Fruit fly (Drosophila melanogaster) whole organism, embryonic: Measurements from ENCODE around the gene CG3862.

Experiments used
- CG10267 ChIP-seq: fragments of 200-800 bp; sonication (Bioruptor generic); optimal IDR thresholded peaks from 2 replicates; lab custom pipeline; 2018; ENCODE audit warnings: missing biosample characterization, mild to moderate bottlenecking, missing genetic modification characterization, moderate library complexity
- CG10462 ChIP-seq: fragments of 200-800 bp; sonication (Bioruptor generic); optimal IDR thresholded peaks from 2 replicates; lab custom pipeline; 2016; ENCODE audit warnings: missing biosample characterization, missing genetic modification characterization
- CG11723 ChIP-seq: fragments of 200-800 bp; sonication (Bioruptor generic); optimal IDR thresholded peaks from 2 replicates; lab custom pipeline; 2017; ENCODE audit warnings: missing biosample characterization, mild to moderate bottlenecking, missing genetic modification characterization
- CG1233 ChIP-seq: fragments of 200-800 bp; sonication (Bioruptor generic); optimal IDR thresholded peaks from 4 replicates; lab custom pipeline; 2018; ENCODE audit warnings: missing biosample characterization, mild to moderate bottlenecking, missing genetic modification characterization
- CG13287 ChIP-seq: fragments of 200-800 bp; sonication (Bioruptor generic); IDR thresholded peaks from 2 replicates; pipeline ENCODE4 v1.3.6; 2022; ENCODE audit warnings: missing biosample characterization, missing genetic modification characterization; ENCODE audit not compliant: partially characterized antibody
- CG14710 ChIP-seq: fragments of 200-800 bp; sonication (Bioruptor generic); optimal IDR thresholded peaks from 3 replicates; lab custom pipeline; 2019; ENCODE audit warnings: missing biosample characterization, mild to moderate bottlenecking, missing genetic modification characterization, moderate library complexity
- CG1602 ChIP-seq: fragments of 200-800 bp; sonication (Bioruptor generic); optimal IDR thresholded peaks from 3 replicates; lab custom pipeline; 2016; ENCODE audit warnings: missing biosample characterization, missing genetic modification characterization
- CG1603 ChIP-seq: fragments of 200-800 bp; sonication (Bioruptor generic); optimal IDR thresholded peaks from 2 replicates; lab custom pipeline; 2019; ENCODE audit warnings: missing biosample characterization, mild to moderate bottlenecking, missing genetic modification characterization, moderate library complexity
- CG17186 ChIP-seq: fragments of 200-800 bp; sonication (Bioruptor generic); optimal IDR thresholded peaks from 3 replicates; lab custom pipeline; 2017; ENCODE audit warnings: missing biosample characterization, missing genetic modification reagents, missing genetic modification characterization
- CG17361 ChIP-seq: fragments of 200-800 bp; sonication (Bioruptor generic); IDR thresholded peaks from 3 replicates; pipeline ENCODE4 v1.3.6; 2022; ENCODE audit warnings: missing biosample characterization, missing genetic modification characterization
- CG17385 ChIP-seq: fragments of 200-800 bp; sonication (Bioruptor generic); optimal IDR thresholded peaks from 3 replicates; lab custom pipeline; 2018; ENCODE audit warnings: missing biosample characterization, mild to moderate bottlenecking, missing genetic modification characterization
- CG2120 ChIP-seq: fragments of 200-800 bp; sonication (Bioruptor generic); optimal IDR thresholded peaks from 3 replicates; lab custom pipeline; 2016; ENCODE audit warnings: missing biosample characterization, missing genetic modification characterization
- CG31441 ChIP-seq: fragments of 200-800 bp; sonication (Bioruptor generic); IDR thresholded peaks from 2 replicates; pipeline ENCODE4 v1.3.6; 2022; ENCODE audit warnings: missing biosample characterization, missing genetic modification characterization
- CG3163 ChIP-seq: fragments of 200-800 bp; sonication (Bioruptor generic); optimal IDR thresholded peaks from 3 replicates; lab custom pipeline; 2016; ENCODE audit warnings: missing biosample characterization, missing genetic modification characterization
- CG32767 ChIP-seq: fragments of 200-800 bp; sonication (Bioruptor generic); IDR thresholded peaks from 2 replicates; pipeline ENCODE4 v1.3.6; 2022; ENCODE audit warnings: missing biosample characterization, missing genetic modification characterization
- CG3838 ChIP-seq: fragments of 200-800 bp; sonication (Bioruptor generic); optimal IDR thresholded peaks from 3 replicates; lab custom pipeline; 2016; ENCODE audit warnings: missing biosample characterization, missing genetic modification characterization
- CG6791 ChIP-seq: fragments of 200-800 bp; sonication (Bioruptor generic); IDR thresholded peaks from 3 replicates; pipeline ENCODE4 v1.3.6; 2022; ENCODE audit warnings: missing biosample characterization, missing genetic modification characterization; ENCODE audit not compliant: partially characterized antibody
- CG7372 ChIP-seq: fragments of 200-800 bp; sonication (Bioruptor generic); IDR thresholded peaks from 2 replicates; pipeline ENCODE4 v1.3.6; 2022; ENCODE audit warnings: missing biosample characterization, missing genetic modification characterization
- CG7556 ChIP-seq: fragments of 200-800 bp; sonication (Bioruptor generic); optimal IDR thresholded peaks from 2 replicates; lab custom pipeline; 2017; ENCODE audit warnings: missing biosample characterization, mild to moderate bottlenecking, missing genetic modification characterization
- CG7928 ChIP-seq: fragments of 200-800 bp; sonication (Bioruptor generic); optimal IDR thresholded peaks from 2 replicates; lab custom pipeline; 2017; ENCODE audit warnings: missing biosample characterization, mild to moderate bottlenecking, missing genetic modification characterization
- CG9727 ChIP-seq: fragments of 200-800 bp; sonication (Bioruptor generic); optimal IDR thresholded peaks from 3 replicates; lab custom pipeline; 2017; ENCODE audit warnings: missing biosample characterization, mild to moderate bottlenecking, missing genetic modification characterization
- CG9817 ChIP-seq: fragments of 200-800 bp; sonication (Bioruptor generic); optimal IDR thresholded peaks from 2 replicates; lab custom pipeline; 2018; ENCODE audit warnings: missing biosample characterization, mild to moderate bottlenecking, missing genetic modification characterization, moderate library complexity
- Chrac-16 ChIP-seq: fragments of 200-800 bp; sonication (Bioruptor generic); optimal IDR thresholded peaks from 3 replicates; lab custom pipeline; 2016; ENCODE audit warnings: missing biosample characterization, missing genetic modification characterization
- CoRest ChIP-seq: fragments of 200-800 bp; sonication (Bioruptor generic); optimal IDR thresholded peaks from 3 replicates; lab custom pipeline; 2018; ENCODE audit warnings: missing biosample characterization, mild to moderate bottlenecking, missing genetic modification characterization, moderate library complexity
- H15 ChIP-seq: fragments of 200-800 bp; sonication (Bioruptor generic); IDR thresholded peaks from 3 replicates; pipeline ENCODE4 v1.3.6; 2022; ENCODE audit warnings: missing biosample characterization, missing genetic modification characterization
- HLH54F ChIP-seq: fragments of 200-800 bp; sonication (Bioruptor generic); optimal IDR thresholded peaks from 3 replicates; lab custom pipeline; 2016; ENCODE audit warnings: missing biosample characterization, missing genetic modification characterization
- Hey ChIP-seq: fragments of 200-800 bp; sonication (Bioruptor generic); optimal IDR thresholded peaks from 3 replicates; lab custom pipeline; 2018; ENCODE audit warnings: missing biosample characterization, mild to moderate bottlenecking, missing genetic modification characterization
- Hsf ChIP-seq: fragments of 200-800 bp; sonication (Bioruptor generic); optimal IDR thresholded peaks from 3 replicates; lab custom pipeline; 2016; ENCODE audit warnings: missing biosample characterization, missing genetic modification characterization
- Myb ChIP-seq: fragments of 200-800 bp; sonication (Bioruptor generic); optimal IDR thresholded peaks from 2 replicates; lab custom pipeline; 2016; ENCODE audit warnings: missing biosample characterization, missing genetic modification characterization
- NC2β ChIP-seq: fragments of 200-800 bp; sonication (Bioruptor generic); optimal IDR thresholded peaks from 2 replicates; lab custom pipeline; 2016; ENCODE audit warnings: missing biosample characterization, missing genetic modification characterization
- Nf-YA ChIP-seq: fragments of 200-800 bp; sonication (Bioruptor generic); IDR thresholded peaks from 2 replicates; pipeline ENCODE4 v1.3.6; 2022; ENCODE audit warnings: missing biosample characterization, missing genetic modification characterization
- NfI ChIP-seq: fragments of 200-800 bp; sonication (Bioruptor generic); optimal IDR thresholded peaks from 3 replicates; lab custom pipeline; 2018; ENCODE audit warnings: missing biosample characterization, mild to moderate bottlenecking, missing genetic modification characterization, moderate library complexity
- Scr ChIP-seq: fragments of 200-800 bp; sonication (Bioruptor generic); IDR thresholded peaks from 2 replicates; pipeline ENCODE4 v1.3.6; 2022; ENCODE audit warnings: missing biosample characterization, missing genetic modification characterization; ENCODE audit not compliant: partially characterized antibody
- Trl ChIP-seq, 3 experiments: fragments of >200 bp in 2 of 3; fragments of 200-800 bp in 1 of 3; sonication (Bioruptor generic) in 1 of 3; optimal IDR thresholded peaks; 2 replicates in 1 of 3; 3 replicates in 2 of 3; lab custom pipeline; 2016 to 2017; ENCODE audit warnings: missing biosample characterization in 1 of 3, missing genetic modification characterization in 1 of 3
- ab ChIP-seq: fragments of 200-800 bp; sonication (Bioruptor generic); optimal IDR thresholded peaks from 2 replicates; lab custom pipeline; 2016; ENCODE audit warnings: missing biosample characterization, missing genetic modification characterization
- cad ChIP-seq: fragments of >200 bp; optimal IDR thresholded peaks from 2 replicates; lab custom pipeline; 2017; ENCODE audit warnings: missing biosample characterization, missing genetic modification characterization
- cas ChIP-seq: fragments of 200-800 bp; sonication (Bioruptor generic); IDR thresholded peaks from 2 replicates; pipeline ENCODE4 v1.3.6; 2022; ENCODE audit warnings: missing biosample characterization, missing genetic modification characterization
- chif ChIP-seq, 2 experiments: fragments of 200-800 bp; sonication (Bioruptor generic); optimal IDR thresholded peaks; 3 replicates each; lab custom pipeline; 2016; ENCODE audit warnings: missing biosample characterization in 2 of 2, missing genetic modification characterization in 2 of 2
- dan ChIP-seq: fragments of 200-800 bp; sonication (Bioruptor generic); IDR thresholded peaks from 2 replicates; pipeline ENCODE4 v1.3.6; 2022; ENCODE audit warnings: missing biosample characterization, missing genetic modification characterization
- fd64A ChIP-seq: fragments of 200-800 bp; sonication (Bioruptor generic); optimal IDR thresholded peaks from 3 replicates; lab custom pipeline; 2018; ENCODE audit warnings: missing biosample characterization, mild to moderate bottlenecking, missing genetic modification characterization
- grau ChIP-seq: fragments of 200-800 bp; optimal IDR thresholded peaks from 3 replicates; lab custom pipeline; 2019; ENCODE audit warnings: missing biosample characterization, mild to moderate bottlenecking, missing genetic modification characterization, moderate library complexity
- ken ChIP-seq: fragments of 200-800 bp; sonication (Bioruptor generic); IDR thresholded peaks from 3 replicates; pipeline ENCODE4 v1.3.6; 2022; ENCODE audit warnings: missing biosample characterization, missing genetic modification characterization
- lola ChIP-seq, 3 experiments: fragments of >200 bp in 2 of 3; fragments of 200-800 bp in 1 of 3; sonication (Bioruptor generic) in 1 of 3; optimal IDR thresholded peaks; 2 replicates each; lab custom pipeline; 2017 to 2019; ENCODE audit warnings: missing biosample characterization in 3 of 3, missing genetic modification characterization in 3 of 3, mild to moderate bottlenecking in 1 of 3, moderate library complexity in 1 of 3
- phol ChIP-seq: fragments of 200-800 bp; sonication (Bioruptor generic); optimal IDR thresholded peaks from 3 replicates; lab custom pipeline; 2018; ENCODE audit warnings: missing biosample characterization, mild to moderate bottlenecking, missing genetic modification characterization, moderate library complexity
- prd ChIP-seq, 3 experiments: fragments of >200 bp in 2 of 3; fragments of 200-800 bp in 1 of 3; sonication (Bioruptor generic) in 1 of 3; optimal IDR thresholded peaks in 2 of 3; IDR thresholded peaks in 1 of 3; 2 replicates in 2 of 3; 3 replicates in 1 of 3; pipeline versions ENCODE4 v1.3.6 to Lab custom; 2017 to 2022; ENCODE audit warnings: missing biosample characterization in 1 of 3, missing genetic modification characterization in 1 of 3
- tap ChIP-seq: fragments of 200-800 bp; optimal IDR thresholded peaks from 3 replicates; lab custom pipeline; 2019; ENCODE audit warnings: missing biosample characterization, mild to moderate bottlenecking, missing genetic modification characterization, moderate library complexity
- toy ChIP-seq: fragments of 200-800 bp; sonication (Bioruptor generic); IDR thresholded peaks from 2 replicates; pipeline ENCODE4 v1.3.6; 2022; ENCODE audit warnings: missing biosample characterization, missing genetic modification characterization
- zen ChIP-seq: fragments of 200-800 bp; sonication (Bioruptor generic); optimal IDR thresholded peaks from 3 replicates; lab custom pipeline; 2018; ENCODE audit warnings: missing biosample characterization, mild to moderate bottlenecking, missing genetic modification characterization, moderate library complexity

CG3862 gene

dm6 chr2L:870749-871418, 45.2 kb upstream of the CG3862 start (continued):
- TF ChIP-seq CG10267 (tag; lab: Kevin White, UChicago) (peak; percentile 29), CG31441 (GFP tag; lab: Robert Waterston, UW) (peak; percentile 47), CG6791 (GFP tag; lab: Robert Waterston, UW) (peak; percentile 57; the same call in 2 of the 3 replicates), CG13287 (GFP tag; lab: Robert Waterston, UW) (peak; percentile 58), CG9727 (GFP tag; lab: Kevin White, UChicago) (peak; percentile 60), CG3838 (GFP tag; lab: Kevin White, UChicago) (no peak), tap (tag; lab: Kevin White, UChicago) (no peak), CG7556 (GFP tag; lab: Kevin White, UChicago) (peak; percentile 61), lola (GFP tag; optimal IDR thresholded peaks at IDR 0.05; lab: Kevin White, UChicago) (peak in 1 of 3 experiments; percentile 38), CG3163 (GFP tag; lab: Kevin White, UChicago) (peak; percentile 50), CG1602 (GFP tag; lab: Kevin White, UChicago) (peak; percentile 69), grau (tag; lab: Kevin White, UChicago) (peak; percentile 68), CG1603 (peak; percentile 77), CG9817 (peak; percentile 64), cas (GFP tag; lab: Robert Waterston, UW) (0 out of 2 replicates have a peak, but pooled peaks have one; percentile 29), CG17186 (GFP tag; lab: Kevin White, UChicago) (peak; percentile 48), fd64A (GFP tag; lab: Kevin White, UChicago) (no peak), CG11723 (GFP tag; lab: Kevin White, UChicago) (peak; percentile 39), CG7928 (GFP tag; lab: Kevin White, UChicago) (peak; percentile 95), prd (optimal IDR thresholded peaks at IDR 0.05; lab: Kevin White, UChicago) (no peak), prd (GFP tag; IDR thresholded peaks at IDR 0.05; lab: Robert Waterston, UW) (peak; percentile 75), Trl (optimal IDR thresholded peaks at IDR 0.05; lab: Kevin White, UChicago) (no peak), Trl (GFP tag; optimal IDR thresholded peaks at IDR 0.05; lab: Kevin White, UChicago) (peak; percentile 81), HLH54F (GFP tag; lab: Kevin White, UChicago) (peak; percentile 76), Myb (GFP tag; lab: Kevin White, UChicago) (peak; percentile 41), dan (GFP tag; lab: Robert Waterston, UW) (no peak), Nf-YA (GFP tag; lab: Robert Waterston, UW) (no peak), ken (GFP tag; lab: Robert Waterston, UW) (peak; percentile 71), toy (GFP tag; lab: Robert Waterston, UW) (no peak), zen (peak; percentile 34), CG1233 (GFP tag; lab: Kevin White, UChicago) (peak; percentile 47), phol (tag; lab: Kevin White, UChicago) (peak; percentile 99), H15 (GFP tag; lab: Robert Waterston, UW) (peak; percentile 55; the same call in 1 of the 3 replicates), ab (GFP tag; lab: Kevin White, UChicago) (peak; percentile 23), CG17361 (GFP tag; lab: Robert Waterston, UW) (no peak), Hey (tag; lab: Kevin White, UChicago) (peak; percentile 15), Scr (GFP tag; lab: Robert Waterston, UW) (0 out of 2 replicates have a peak, but pooled peaks have one; percentile 30), NfI (GFP tag; lab: Kevin White, UChicago) (peak; percentile 61), CG10462 (GFP tag; lab: Kevin White, UChicago) (peak; percentile 31), CG32767 (GFP tag; lab: Robert Waterston, UW) (no peak; the same call in 1 of the 2 replicates), Hsf (GFP tag; lab: Kevin White, UChicago) (peak; percentile 77), CG17385 (GFP tag; lab: Kevin White, UChicago) (peak; percentile 29), chif (GFP tag; optimal IDR thresholded peaks at IDR 0.05; lab: Kevin White, UChicago) (peak; percentile 60 to 71), CG2120 (peak; percentile 82), CG7372 (GFP tag; lab: Robert Waterston, UW) (no peak), CoRest (peak; percentile 76), cad (no peak), CG14710 (tag; lab: Kevin White, UChicago) (peak; percentile 39), Chrac-16 (GFP tag; lab: Kevin White, UChicago) (peak; percentile 66), NC2β (GFP tag; lab: Kevin White, UChicago) (peak; percentile 47)
